Fruit fly (Drosophila melanogaster) Kc167 (cell line): ENCODE measurements around the gene Brms1.

ENCODE experiments used
- insv ChIP-seq: fragments of >200 bp; optimal IDR thresholded peaks from 3 replicates; lab custom pipeline; 2018; ENCODE audit warnings: missing external identifiers
- psq ChIP-seq: fragments of >200 bp; optimal IDR thresholded peaks from 2 replicates; lab custom pipeline; 2017; ENCODE audit warnings: missing external identifiers

- TF ChIP-seq psq (lab: Kevin White, UChicago) (no peak), insv (lab: Kevin White, UChicago) (no peak)
Measured at dm6 chrX:12909577-12910426, at the start of gene Brms1, which contains the start of gene CG4645.
